Worm (Caenorhabditis elegans): ENCODE data around the gene ZK593.3.

- TF ChIP-seq F49E8.2 (tag; optimal IDR thresholded peaks at IDR 0.05; ENCODE audit: insufficient read depth) (no peak), ztf-25 (GFP tag; IDR thresholded peaks at IDR 0.05) (no peak), madf-10 (tag; optimal IDR thresholded peaks at IDR 0.05) (no peak), F22D6.2 (tag; optimal IDR thresholded peaks at IDR 0.05) (no peak), repo-1 (tag; optimal IDR thresholded peaks at IDR 0.05) (no peak), ama-1 (optimal IDR thresholded peaks at IDR 0.05) (no peak), ama-1 (GFP tag; optimal IDR thresholded peaks at IDR 0.05) (no peak), nhr-90 (tag; optimal IDR thresholded peaks at IDR 0.05) (no peak), K12H6.12 (tag; optimal IDR thresholded peaks at IDR 0.05) (no peak), gei-17 (GFP tag; optimal IDR thresholded peaks at IDR 0.05) (no peak), lin-54 (GFP tag; optimal IDR thresholded peaks at IDR 0.05) (no peak)
Observed at ce11 chrIV:10900083-10900482, 15.4 kb upstream of the ZK593.3 start, which contains the start of gene srlf-30.
